Fruit fly (Drosophila melanogaster) whole organism, embryonic: ENCODE results near the gene OtopLb.

Source experiments
- CG13287 ChIP-seq: fragments of 200-800 bp; sonication (Bioruptor generic); IDR thresholded peaks from 2 replicates; pipeline ENCODE4 v1.3.6; 2022; ENCODE audit warnings: missing biosample characterization, missing genetic modification characterization; ENCODE audit not compliant: partially characterized antibody
- CG14860 ChIP-seq: fragments of 200-800 bp; sonication (Bioruptor generic); IDR thresholded peaks from 3 replicates; pipeline ENCODE4 v1.3.6; 2022; ENCODE audit warnings: missing biosample characterization, missing genetic modification characterization; ENCODE audit not compliant: partially characterized antibody
- CG14965 ChIP-seq: fragments of 200-800 bp; sonication (Bioruptor generic); optimal IDR thresholded peaks from 2 replicates; lab custom pipeline; 2016; ENCODE audit warnings: missing biosample characterization, missing genetic modification characterization, borderline replicate concordance
- CG16815 ChIP-seq: fragments of 200-800 bp; sonication (Bioruptor generic); optimal IDR thresholded peaks from 3 replicates; lab custom pipeline; 2017; ENCODE audit warnings: missing biosample characterization, mild to moderate bottlenecking, missing genetic modification characterization
- CG17829 ChIP-seq: fragments of 200-800 bp; optimal IDR thresholded peaks from 2 replicates; lab custom pipeline; 2019; ENCODE audit warnings: missing biosample characterization, mild to moderate bottlenecking, missing genetic modification characterization, moderate library complexity
- CG1792 ChIP-seq: fragments of 200-800 bp; sonication (Bioruptor generic); optimal IDR thresholded peaks from 2 replicates; lab custom pipeline; 2016; ENCODE audit warnings: missing biosample characterization, missing genetic modification characterization
- CG2678 ChIP-seq: fragments of 200-800 bp; sonication (Bioruptor generic); optimal IDR thresholded peaks from 3 replicates; lab custom pipeline; 2019; ENCODE audit warnings: missing biosample characterization, mild to moderate bottlenecking, missing genetic modification characterization, moderate library complexity
- CG3995 ChIP-seq: fragments of 200-800 bp; sonication (Bioruptor generic); optimal IDR thresholded peaks from 3 replicates; lab custom pipeline; 2016; ENCODE audit warnings: missing biosample characterization, missing genetic modification characterization
- CG6791 ChIP-seq: fragments of 200-800 bp; sonication (Bioruptor generic); IDR thresholded peaks from 3 replicates; pipeline ENCODE4 v1.3.6; 2022; ENCODE audit warnings: missing biosample characterization, missing genetic modification characterization; ENCODE audit not compliant: partially characterized antibody
- CG7357 ChIP-seq: fragments of 200-800 bp; sonication (Bioruptor generic); IDR thresholded peaks from 3 replicates; pipeline ENCODE4 v1.3.6; 2022; ENCODE audit warnings: missing biosample characterization, missing genetic modification characterization
- CG7372 ChIP-seq: fragments of 200-800 bp; sonication (Bioruptor generic); IDR thresholded peaks from 2 replicates; pipeline ENCODE4 v1.3.6; 2022; ENCODE audit warnings: missing biosample characterization, missing genetic modification characterization
- CG9817 ChIP-seq: fragments of 200-800 bp; sonication (Bioruptor generic); optimal IDR thresholded peaks from 2 replicates; lab custom pipeline; 2018; ENCODE audit warnings: missing biosample characterization, mild to moderate bottlenecking, missing genetic modification characterization, moderate library complexity
- CoRest ChIP-seq: fragments of 200-800 bp; sonication (Bioruptor generic); optimal IDR thresholded peaks from 3 replicates; lab custom pipeline; 2018; ENCODE audit warnings: missing biosample characterization, mild to moderate bottlenecking, missing genetic modification characterization, moderate library complexity
- Dek ChIP-seq: fragments of 200-800 bp; sonication (Bioruptor generic); optimal IDR thresholded peaks from 3 replicates; lab custom pipeline; 2019; ENCODE audit warnings: missing biosample characterization, mild to moderate bottlenecking, missing genetic modification characterization, moderate library complexity
- E2f1 ChIP-seq: fragments of 200-800 bp; sonication (Bioruptor generic); IDR thresholded peaks from 2 replicates; pipeline ENCODE4 v1.3.6; 2022; ENCODE audit warnings: missing biosample characterization, missing genetic modification characterization
- Hr39 ChIP-seq: fragments of >200 bp; optimal IDR thresholded peaks from 2 replicates; lab custom pipeline; 2017
- MBD-R2 ChIP-seq: fragments of 200-800 bp; sonication (Bioruptor generic); IDR thresholded peaks from 2 replicates; pipeline ENCODE4 v1.3.6; 2022; ENCODE audit warnings: missing biosample characterization, missing genetic modification characterization
- MTF-1 ChIP-seq: fragments of 200-800 bp; sonication (Bioruptor generic); optimal IDR thresholded peaks from 2 replicates; lab custom pipeline; 2018; ENCODE audit warnings: missing biosample characterization, mild to moderate bottlenecking, missing genetic modification characterization, borderline replicate concordance
- Myb ChIP-seq: fragments of 200-800 bp; sonication (Bioruptor generic); optimal IDR thresholded peaks from 2 replicates; lab custom pipeline; 2016; ENCODE audit warnings: missing biosample characterization, missing genetic modification characterization
- Opbp ChIP-seq: fragments of 200-800 bp; sonication (Bioruptor generic); IDR thresholded peaks from 3 replicates; pipeline ENCODE4 v1.3.6; 2022; ENCODE audit warnings: missing biosample characterization, missing genetic modification characterization; ENCODE audit not compliant: partially characterized antibody
- Sox100B ChIP-seq: fragments of 200-800 bp; sonication (Bioruptor generic); optimal IDR thresholded peaks from 3 replicates; lab custom pipeline; 2018; ENCODE audit warnings: missing biosample characterization, mild to moderate bottlenecking, missing genetic modification characterization
- Sry-β ChIP-seq: fragments of 200-800 bp; sonication (Bioruptor generic); optimal IDR thresholded peaks from 2 replicates; lab custom pipeline; 2018; ENCODE audit warnings: missing biosample characterization, mild to moderate bottlenecking, missing genetic modification characterization, moderate library complexity
- Sry-δ ChIP-seq: fragments of 200-800 bp; sonication (Bioruptor generic); optimal IDR thresholded peaks from 2 replicates; lab custom pipeline; 2016; ENCODE audit warnings: missing biosample characterization, missing genetic modification characterization
- Taf1 ChIP-seq: fragments of 200-800 bp; sonication (Bioruptor generic); IDR thresholded peaks from 2 replicates; pipeline ENCODE4 v1.3.6; 2022; ENCODE audit warnings: missing biosample characterization, missing genetic modification characterization
- Trl ChIP-seq, 3 experiments: fragments of >200 bp in 2 of 3; fragments of 200-800 bp in 1 of 3; sonication (Bioruptor generic) in 1 of 3; optimal IDR thresholded peaks; 2 replicates in 1 of 3; 3 replicates in 2 of 3; lab custom pipeline; 2016 to 2017; ENCODE audit warnings: missing biosample characterization in 1 of 3, missing genetic modification characterization in 1 of 3
- ac ChIP-seq: fragments of 200-800 bp; sonication (Bioruptor generic); optimal IDR thresholded peaks from 3 replicates; lab custom pipeline; 2017; ENCODE audit warnings: missing biosample characterization, mild to moderate bottlenecking, missing genetic modification characterization
- ato ChIP-seq: fragments of 200-800 bp; sonication (Bioruptor generic); IDR thresholded peaks from 2 replicates; pipeline ENCODE4 v1.3.6; 2022; ENCODE audit warnings: missing biosample characterization, missing genetic modification characterization; ENCODE audit not compliant: partially characterized antibody
- cg ChIP-seq: fragments of 200-800 bp; sonication (Bioruptor generic); optimal IDR thresholded peaks from 3 replicates; lab custom pipeline; 2019; ENCODE audit warnings: missing biosample characterization, mild to moderate bottlenecking, missing genetic modification characterization, moderate library complexity
- hbn ChIP-seq: fragments of 200-800 bp; sonication (Bioruptor generic); IDR thresholded peaks from 2 replicates; pipeline ENCODE4 v1.3.6; 2022; ENCODE audit warnings: missing biosample characterization, missing genetic modification characterization; ENCODE audit not compliant: partially characterized antibody
- lola ChIP-seq, 3 experiments: fragments of >200 bp in 2 of 3; fragments of 200-800 bp in 1 of 3; sonication (Bioruptor generic) in 1 of 3; optimal IDR thresholded peaks; 2 replicates each; lab custom pipeline; 2017 to 2019; ENCODE audit warnings: missing biosample characterization in 3 of 3, missing genetic modification characterization in 3 of 3, mild to moderate bottlenecking in 1 of 3, moderate library complexity in 1 of 3
- lov ChIP-seq, 2 experiments: fragments of 200-800 bp in 1 of 2; fragments of >200 bp in 1 of 2; sonication (Bioruptor generic) in 1 of 2; IDR thresholded peaks in 1 of 2; optimal IDR thresholded peaks in 1 of 2; 2 replicates in 1 of 2; 3 replicates in 1 of 2; pipeline versions ENCODE4 v1.3.6 to Lab custom; 2017 to 2022; ENCODE audit warnings: missing biosample characterization in 1 of 2, missing genetic modification characterization in 1 of 2
- nerfin-2 ChIP-seq: fragments of 200-800 bp; sonication (Bioruptor generic); IDR thresholded peaks from 2 replicates; pipeline ENCODE4 v1.3.6; 2022; ENCODE audit warnings: missing biosample characterization, missing genetic modification characterization; ENCODE audit not compliant: partially characterized antibody
- nmo ChIP-seq: fragments of 200-800 bp; sonication (Bioruptor generic); optimal IDR thresholded peaks from 2 replicates; lab custom pipeline; 2018; ENCODE audit warnings: missing biosample characterization, mild to moderate bottlenecking, missing genetic modification characterization, moderate library complexity
- pfk ChIP-seq: fragments of 200-800 bp; sonication (Bioruptor generic); optimal IDR thresholded peaks from 2 replicates; lab custom pipeline; 2018; ENCODE audit warnings: missing biosample characterization, mild to moderate bottlenecking, missing genetic modification characterization, moderate library complexity
- pum ChIP-seq: fragments of 200-800 bp; sonication (Bioruptor generic); optimal IDR thresholded peaks from 2 replicates; lab custom pipeline; 2016; ENCODE audit warnings: missing biosample characterization, missing genetic modification characterization
- pzg ChIP-seq: fragments of 200-800 bp; sonication (Bioruptor generic); optimal IDR thresholded peaks from 3 replicates; lab custom pipeline; 2018; ENCODE audit warnings: missing biosample characterization, mild to moderate bottlenecking, missing genetic modification characterization, moderate library complexity
- row ChIP-seq: fragments of 200-800 bp; sonication (Bioruptor generic); IDR thresholded peaks from 3 replicates; pipeline ENCODE4 v1.3.6; 2022; ENCODE audit warnings: missing biosample characterization, missing genetic modification characterization
- sna ChIP-seq: fragments of 200-800 bp; sonication (Bioruptor generic); IDR thresholded peaks from 2 replicates; pipeline ENCODE4 v1.3.6; 2022; ENCODE audit warnings: missing biosample characterization, missing genetic modification characterization; ENCODE audit not compliant: partially characterized antibody
- ssp ChIP-seq: fragments of 200-800 bp; sonication (Bioruptor generic); IDR thresholded peaks from 2 replicates; pipeline ENCODE4 v1.3.6; 2022; ENCODE audit warnings: missing biosample characterization, missing genetic modification characterization
- stwl ChIP-seq: fragments of 200-800 bp; sonication (Bioruptor generic); optimal IDR thresholded peaks from 3 replicates; lab custom pipeline; 2018; ENCODE audit warnings: missing biosample characterization, mild to moderate bottlenecking, missing genetic modification characterization, moderate library complexity
- toy ChIP-seq: fragments of 200-800 bp; sonication (Bioruptor generic); IDR thresholded peaks from 2 replicates; pipeline ENCODE4 v1.3.6; 2022; ENCODE audit warnings: missing biosample characterization, missing genetic modification characterization
- trem ChIP-seq: fragments of 200-800 bp; optimal IDR thresholded peaks from 3 replicates; lab custom pipeline; 2019; ENCODE audit warnings: missing biosample characterization, mild to moderate bottlenecking, missing genetic modification characterization, moderate library complexity
- unc-4 ChIP-seq: fragments of 200-800 bp; sonication (Bioruptor generic); IDR thresholded peaks from 2 replicates; pipeline ENCODE4 v1.3.6; 2022; ENCODE audit warnings: missing biosample characterization, missing genetic modification characterization; ENCODE audit not compliant: partially characterized antibody
- yki ChIP-seq: fragments of >200 bp; optimal IDR thresholded peaks from 3 replicates; lab custom pipeline; 2018
- zen2 ChIP-seq: fragments of 200-800 bp; sonication (Bioruptor generic); IDR thresholded peaks from 3 replicates; pipeline ENCODE4 v1.3.6; 2022; ENCODE audit warnings: missing biosample characterization, missing genetic modification characterization; ENCODE audit not compliant: partially characterized antibody

The OtopLb gene

DNA sequence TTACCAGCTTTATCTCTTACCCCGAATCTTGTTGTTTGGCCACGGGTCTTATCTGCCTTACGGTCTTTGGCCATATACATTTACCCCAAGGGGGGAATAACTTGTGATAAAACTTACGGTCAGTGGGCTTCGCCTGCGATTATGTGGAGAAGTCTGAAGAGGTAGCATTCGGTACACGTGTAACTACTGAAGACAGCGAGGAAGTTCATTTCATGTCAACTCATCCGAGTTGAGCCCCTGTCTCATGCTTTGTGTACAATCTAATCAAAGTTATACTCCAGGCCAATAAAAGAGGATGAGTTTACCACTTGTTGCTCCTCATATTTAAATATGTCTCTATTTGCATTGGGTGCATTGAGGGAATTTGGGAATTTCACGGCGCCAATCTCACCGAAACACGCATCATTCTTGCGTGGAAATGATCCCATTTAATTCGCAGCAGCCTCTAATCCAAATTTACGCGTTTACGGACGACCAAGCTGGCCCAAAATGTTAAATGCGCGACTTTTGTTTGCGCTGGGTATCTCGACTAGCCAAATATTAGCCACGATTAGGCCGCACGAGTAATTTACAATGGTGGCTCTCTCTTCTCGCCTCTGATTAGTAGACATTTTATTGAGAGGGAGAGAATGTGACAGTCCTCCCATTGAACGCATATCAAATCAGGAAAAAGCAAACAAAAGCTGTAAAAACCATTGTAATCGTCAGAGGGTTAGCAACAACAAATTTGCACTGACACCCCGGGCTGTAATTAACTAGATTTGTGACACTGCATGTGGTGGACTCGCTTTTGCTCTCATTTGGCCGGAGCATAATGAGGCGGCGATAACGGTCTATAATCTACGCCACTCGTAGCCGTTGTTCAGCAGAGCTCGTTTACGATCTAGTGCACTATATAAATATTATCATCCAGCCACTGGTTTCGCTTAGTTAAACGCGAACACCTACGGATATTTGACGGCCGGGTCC is 43.3 kb upstream of the OtopLb start, which contains the start of gene CG33281 (continued):
- TF ChIP-seq pum = no peak
- TF ChIP-seq E2f1 (GFP tag; lab: Robert Waterston, UW) = no peak
- TF ChIP-seq CG2678 (tag; lab: Kevin White, UChicago) = peak; percentile 83
- no peak for TF ChIP-seq row
- TF ChIP-seq Sry-δ (GFP tag; lab: Kevin White, UChicago) = no peak
- TF ChIP-seq ac (GFP tag; lab: Kevin White, UChicago) = no peak
- no peak for TF ChIP-seq Trl (optimal IDR thresholded peaks at IDR 0.05; lab: Kevin White, UChicago)
- no peak for TF ChIP-seq Trl (GFP tag; optimal IDR thresholded peaks at IDR 0.05; lab: Kevin White, UChicago)
- TF ChIP-seq CG17829 = no peak
- TF ChIP-seq toy (GFP tag; lab: Robert Waterston, UW) = no peak
- no peak for TF ChIP-seq CG1792
- TF ChIP-seq Sry-β = no peak
- peak; percentile 12 for TF ChIP-seq pfk (GFP tag; lab: Kevin White, UChicago)
- TF ChIP-seq Taf1 (GFP tag; lab: Robert Waterston, UW) = no peak
- TF ChIP-seq lov (optimal IDR thresholded peaks at IDR 0.05; lab: Kevin White, UChicago) = no peak
- no peak for TF ChIP-seq lov (GFP tag; IDR thresholded peaks at IDR 0.05; lab: Robert Waterston, UW)
- no peak for TF ChIP-seq pzg (GFP tag; lab: Kevin White, UChicago)
- no peak for TF ChIP-seq CG16815
- no peak for TF ChIP-seq Dek (tag; lab: Kevin White, UChicago)
- no peak for TF ChIP-seq Hr39 (lab: Kevin White, UChicago)
- TF ChIP-seq MTF-1 (GFP tag; lab: Kevin White, UChicago) = peak; percentile 75
- no peak for TF ChIP-seq CG6791 (GFP tag; lab: Robert Waterston, UW)
- TF ChIP-seq CG13287 = no peak
- TF ChIP-seq yki = no peak

dm6 chr2L:3319731-3320295 is 39.5 kb upstream of the OtopLb start, which contains the start of the genes Fign and CG8837:
TSS of gene Fign (minus strand) at chr2L:3319872.
TSS of gene CG8837 (plus strand) at chr2L:3320245.
- TF ChIP-seq CG14860 (peak; percentile 91), nerfin-2 (GFP tag; lab: Robert Waterston, UW) (peak; percentile 97), lola (GFP tag; optimal IDR thresholded peaks at IDR 0.05; lab: Kevin White, UChicago) (peak in 1 of 3 experiments; percentile 76), unc-4 (GFP tag; lab: Robert Waterston, UW) (peak; percentile 57), CG14965 (GFP tag; lab: Kevin White, UChicago) (no peak), Opbp (peak; percentile 77; the same call in 2 of the 3 replicates), nmo (GFP tag; lab: Kevin White, UChicago) (peak; percentile 26), CoRest (tag; lab: Kevin White, UChicago) (peak; percentile 51), sna (GFP tag; lab: Robert Waterston, UW) (peak; percentile 84), CG3995 (GFP tag; lab: Kevin White, UChicago) (peak; percentile 67), ato (GFP tag; lab: Robert Waterston, UW) (peak; percentile 93), CG9817 (tag; lab: Kevin White, UChicago) (no peak), cg (GFP tag; lab: Kevin White, UChicago) (no peak), CG7357 (GFP tag; lab: Robert Waterston, UW) (peak; percentile 95), stwl (tag; lab: Kevin White, UChicago) (peak; percentile 98), hbn (GFP tag; lab: Robert Waterston, UW) (peak; percentile 58), Myb (GFP tag; lab: Kevin White, UChicago) (peak; percentile 72), zen2 (GFP tag; lab: Robert Waterston, UW) (peak; percentile 82; the same call in 2 of the 3 replicates), CG13287 (peak; percentile 87), CG7372 (GFP tag; lab: Robert Waterston, UW) (no peak), ssp (peak; percentile 98), trem (tag; lab: Kevin White, UChicago) (peak; percentile 41), Sox100B (GFP tag; lab: Kevin White, UChicago) (no peak), MBD-R2 (peak; percentile 60)
